Fruit fly (Drosophila melanogaster) whole organism, wandering third instar larva: ENCODE data around the gene Med.

Source experiments
- Abd-B ChIP-seq: fragments of >200 bp; optimal IDR thresholded peaks from 2 replicates; lab custom pipeline; 2017; ENCODE audit warnings: missing biosample characterization, missing genetic modification characterization
- CG32264 ChIP-seq: fragments of 200-800 bp; sonication (Bioruptor generic); optimal IDR thresholded peaks from 2 replicates; lab custom pipeline; 2016; ENCODE audit warnings: missing biosample characterization, missing genetic modification characterization
- CG9705 ChIP-seq: fragments of 200-800 bp; sonication (Bioruptor generic); optimal IDR thresholded peaks from 2 replicates; lab custom pipeline; 2018; ENCODE audit warnings: missing biosample characterization, mild to moderate bottlenecking, missing genetic modification characterization
- CrebA ChIP-seq: fragments of 200-800 bp; sonication (Bioruptor generic); optimal IDR thresholded peaks from 2 replicates; lab custom pipeline; 2016; ENCODE audit warnings: missing biosample characterization, mild to moderate bottlenecking, missing genetic modification characterization, borderline replicate concordance
- Dfd ChIP-seq: fragments of >200 bp; optimal IDR thresholded peaks from 2 replicates; lab custom pipeline; 2017; ENCODE audit warnings: missing biosample characterization, missing genetic modification characterization
- Dif ChIP-seq: fragments of 200-275, 200-300 bp; sonication (Bioruptor generic); optimal IDR thresholded peaks from 2 replicates; lab custom pipeline; 2018; ENCODE audit warnings: missing biosample characterization, missing genetic modification characterization; ENCODE audit not compliant: partially characterized antibody
- GATAd ChIP-seq: sonication (Bioruptor generic); optimal IDR thresholded peaks from 2 replicates; lab custom pipeline; 2016; ENCODE audit warnings: missing biosample characterization, missing genetic modification characterization
- HLH106 ChIP-seq: fragments of 200-800 bp; optimal IDR thresholded peaks from 3 replicates; lab custom pipeline; 2019; ENCODE audit warnings: missing biosample characterization, mild to moderate bottlenecking, missing genetic modification characterization, moderate library complexity
- Hnf4 ChIP-seq: fragments of 200-800 bp; sonication (Bioruptor generic); optimal IDR thresholded peaks from 2 replicates; lab custom pipeline; 2016; ENCODE audit warnings: missing biosample characterization, mild to moderate bottlenecking, missing genetic modification characterization
- Hr78 ChIP-seq: fragments of >200 bp; optimal IDR thresholded peaks from 2 replicates; lab custom pipeline; 2017; ENCODE audit warnings: missing biosample characterization, missing genetic modification characterization
- Hr83 ChIP-seq: fragments of 200-300 bp; sonication (Bioruptor generic); optimal IDR thresholded peaks from 2 replicates; lab custom pipeline; 2016; ENCODE audit warnings: missing biosample characterization, mild to moderate bottlenecking, missing genetic modification characterization, moderate library complexity; ENCODE audit not compliant: poor library complexity, severe bottlenecking
- Jra ChIP-seq: sonication (Bioruptor generic); optimal IDR thresholded peaks from 2 replicates; lab custom pipeline; 2016; ENCODE audit warnings: missing biosample characterization, missing genetic modification characterization
- Mio ChIP-seq: sonication (Bioruptor generic); optimal IDR thresholded peaks from 2 replicates; lab custom pipeline; 2016; ENCODE audit warnings: missing biosample characterization, missing genetic modification characterization
- Myc ChIP-seq: fragments of >200 bp; optimal IDR thresholded peaks from 2 replicates; lab custom pipeline; 2017
- N ChIP-seq: fragments of >200 bp; optimal IDR thresholded peaks from 2 replicates; lab custom pipeline; 2018; ENCODE audit warnings: missing biosample characterization, missing external identifiers, missing genetic modification characterization
- OdsH ChIP-seq: fragments of 200-800 bp; sonication (Bioruptor generic); optimal IDR thresholded peaks from 2 replicates; lab custom pipeline; 2016; ENCODE audit warnings: missing biosample characterization, mild to moderate bottlenecking, missing genetic modification characterization
- Rel ChIP-seq, 2 experiments: fragments of 200-800 bp; sonication (Bioruptor generic) in 1 of 2; optimal IDR thresholded peaks; 2 replicates in 1 of 2; 3 replicates in 1 of 2; lab custom pipeline; 2016 to 2019; ENCODE audit warnings: mild to moderate bottlenecking in 2 of 2, missing biosample characterization in 2 of 2, missing genetic modification characterization in 2 of 2, moderate library complexity in 1 of 2
- Sp1 ChIP-seq: fragments of 200-800 bp; sonication (Bioruptor generic); optimal IDR thresholded peaks from 3 replicates; lab custom pipeline; 2019; ENCODE audit warnings: missing biosample characterization, mild to moderate bottlenecking, missing genetic modification characterization, moderate library complexity
- Vsx2 ChIP-seq: fragments of 200-300, 225-300 bp; sonication (Bioruptor generic); optimal IDR thresholded peaks from 2 replicates; lab custom pipeline; 2018; ENCODE audit warnings: missing biosample characterization, missing genetic modification characterization; ENCODE audit not compliant: partially characterized antibody
- br ChIP-seq: fragments of 200-800 bp; sonication (Bioruptor generic); optimal IDR thresholded peaks from 2 replicates; lab custom pipeline; 2016; ENCODE audit warnings: missing biosample characterization, missing genetic modification characterization
- brk ChIP-seq: fragments of 200-800 bp; sonication (Bioruptor generic); optimal IDR thresholded peaks from 2 replicates; lab custom pipeline; 2016; ENCODE audit warnings: missing biosample characterization, mild to moderate bottlenecking, missing genetic modification characterization
- dl ChIP-seq, 2 experiments: fragments of 175-275, 200-275 bp in 1 of 2; fragments of 200-275 bp in 1 of 2; sonication (Bioruptor generic); optimal IDR thresholded peaks; lab custom pipeline; 2018; ENCODE audit warnings: mild to moderate bottlenecking in 2 of 2, missing biosample characterization in 2 of 2, missing genetic modification characterization in 2 of 2, moderate library complexity in 2 of 2; ENCODE audit not compliant: partially characterized antibody in 2 of 2, insufficient read depth in 1 of 2
- dmrt93B ChIP-seq: fragments of 200-800 bp; sonication (Bioruptor generic); optimal IDR thresholded peaks from 2 replicates; lab custom pipeline; 2018; ENCODE audit warnings: missing biosample characterization, mild to moderate bottlenecking, missing genetic modification characterization
- dsf ChIP-seq: sonication (Bioruptor generic); optimal IDR thresholded peaks from 2 replicates; lab custom pipeline; 2016; ENCODE audit warnings: missing biosample characterization, missing genetic modification characterization, borderline replicate concordance
- ey ChIP-seq: fragments of 200-800 bp; sonication (Bioruptor generic); optimal IDR thresholded peaks from 2 replicates; lab custom pipeline; 2016; ENCODE audit warnings: missing biosample characterization, missing genetic modification characterization
- foxo ChIP-seq, 2 experiments: fragments of 200-800 bp; sonication (Bioruptor generic); optimal IDR thresholded peaks; 2 replicates in 1 of 2; 3 replicates in 1 of 2; lab custom pipeline; 2016 to 2017; ENCODE audit warnings: missing biosample characterization in 2 of 2, missing genetic modification characterization in 2 of 2
- fru ChIP-seq: fragments of 200-800 bp; sonication (Bioruptor generic); optimal IDR thresholded peaks from 3 replicates; lab custom pipeline; 2016; ENCODE audit warnings: missing biosample characterization, mild to moderate bottlenecking, missing genetic modification characterization
- h ChIP-seq: fragments of 200-800 bp; sonication (Bioruptor generic); optimal IDR thresholded peaks from 3 replicates; lab custom pipeline; 2016; ENCODE audit warnings: missing biosample characterization, mild to moderate bottlenecking, missing genetic modification characterization
- jim ChIP-seq: fragments of 175-275, 200-325 bp; sonication (Bioruptor generic); optimal IDR thresholded peaks from 2 replicates; lab custom pipeline; 2016; ENCODE audit warnings: missing biosample characterization, mild to moderate bottlenecking, missing genetic modification characterization
- lola ChIP-seq: fragments of >200 bp; optimal IDR thresholded peaks from 2 replicates; lab custom pipeline; 2017; ENCODE audit warnings: missing biosample characterization, missing genetic modification characterization
- pan ChIP-seq: fragments of >200 bp; optimal IDR thresholded peaks from 2 replicates; lab custom pipeline; 2017
- psq ChIP-seq: fragments of 200-800 bp; sonication (Bioruptor generic); optimal IDR thresholded peaks from 3 replicates; lab custom pipeline; 2017; ENCODE audit warnings: missing biosample characterization, mild to moderate bottlenecking, missing genetic modification characterization, moderate library complexity
- rgr ChIP-seq: fragments of 200-800 bp; sonication (Bioruptor generic); optimal IDR thresholded peaks from 3 replicates; lab custom pipeline; 2016; ENCODE audit warnings: missing biosample characterization, mild to moderate bottlenecking, missing genetic modification characterization
- sage ChIP-seq: fragments of 200-800 bp; sonication (Bioruptor generic); optimal IDR thresholded peaks from 2 replicates; lab custom pipeline; 2016; ENCODE audit warnings: missing biosample characterization, mild to moderate bottlenecking, missing genetic modification characterization
- sv ChIP-seq: fragments of 200-800 bp; sonication (Bioruptor generic); optimal IDR thresholded peaks from 3 replicates; lab custom pipeline; 2016; ENCODE audit warnings: missing biosample characterization, missing genetic modification characterization
- tai ChIP-seq: sonication (Bioruptor generic); optimal IDR thresholded peaks from 2 replicates; lab custom pipeline; 2016; ENCODE audit warnings: missing biosample characterization, missing genetic modification characterization
- usp ChIP-seq: fragments of >200 bp; optimal IDR thresholded peaks from 2 replicates; lab custom pipeline; 2017; ENCODE audit warnings: missing biosample characterization, missing genetic modification characterization
- woc ChIP-seq: sonication (Bioruptor generic); optimal IDR thresholded peaks from 2 replicates; lab custom pipeline; 2016; ENCODE audit warnings: missing biosample characterization, mild to moderate bottlenecking, missing genetic modification characterization

The Med gene

DNA sequence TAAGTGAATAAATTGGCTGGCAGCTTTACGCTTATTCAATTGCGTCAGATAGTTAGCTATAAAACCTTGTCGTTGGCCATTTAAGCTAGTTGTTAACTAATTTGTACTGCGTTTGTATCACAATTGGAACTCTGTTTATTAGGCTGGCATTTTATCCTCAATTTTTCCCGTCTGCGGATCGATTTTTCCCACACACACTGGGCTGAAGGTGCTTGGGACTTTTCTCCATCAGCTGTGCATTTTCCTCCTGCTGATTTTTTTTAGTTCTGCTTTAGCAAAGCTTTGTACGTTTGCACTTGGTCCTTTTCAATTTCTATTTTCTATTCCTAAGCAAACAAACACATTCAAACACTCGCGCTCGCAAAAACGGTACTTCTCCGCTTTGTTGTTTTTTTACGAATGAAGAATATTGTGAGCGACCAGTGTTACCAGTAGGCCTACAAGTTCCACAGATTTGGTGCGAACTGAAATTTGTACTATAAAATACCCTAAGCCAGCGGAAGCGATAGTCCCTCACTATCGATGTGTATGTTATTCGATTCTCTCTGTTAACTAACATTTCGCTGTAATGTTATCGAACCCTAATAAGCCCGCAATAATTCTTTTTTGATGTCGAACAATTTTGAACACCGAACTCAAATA is 1.3 kb upstream of the Med start:
- no peak for TF ChIP-seq N (GFP tag; lab: Kevin White, UChicago)
- peak; percentile 64 for TF ChIP-seq Hr83 (GFP tag; lab: Kevin White, UChicago)
- peak; percentile 39 for TF ChIP-seq CG32264 (GFP tag; lab: Kevin White, UChicago)
- peak; percentile 43 for TF ChIP-seq sage (GFP tag; lab: Kevin White, UChicago)
- TF ChIP-seq h: peak; percentile 57
- no peak for TF ChIP-seq GATAd
- TF ChIP-seq dl (GFP tag; optimal IDR thresholded peaks at IDR 0.05; lab: Kevin White, UChicago; ENCODE audit: insufficient read depth in 1 of 2, partially characterized antibody in 2 of 2): no peak
- TF ChIP-seq Dif: peak; percentile 56
- no peak for TF ChIP-seq usp (GFP tag; lab: Kevin White, UChicago)
- no peak for TF ChIP-seq tai
- peak; percentile 55 for TF ChIP-seq rgr
- no peak for TF ChIP-seq Myc (lab: Kevin White, UChicago)
- TF ChIP-seq psq (GFP tag; lab: Kevin White, UChicago): peak; percentile 0
- peak; percentile 64 for TF ChIP-seq brk
- no peak for TF ChIP-seq Jra (GFP tag; lab: Kevin White, UChicago)
- peak; percentile 32 for TF ChIP-seq HLH106
- TF ChIP-seq Vsx2: no peak
- TF ChIP-seq br (GFP tag; lab: Kevin White, UChicago): peak; percentile 16
- peak; percentile 70 for TF ChIP-seq Hnf4 (GFP tag; lab: Kevin White, UChicago)
- TF ChIP-seq foxo (GFP tag; optimal IDR thresholded peaks at IDR 0.05; lab: Kevin White, UChicago): peak in 1 of 2 experiments; percentile 38
- no peak for TF ChIP-seq Rel (GFP tag; optimal IDR thresholded peaks at IDR 0.05; lab: Kevin White, UChicago)
- TF ChIP-seq Rel (tag; optimal IDR thresholded peaks at IDR 0.05; lab: Kevin White, UChicago): peak; percentile 90
- no peak for TF ChIP-seq ey (GFP tag; lab: Kevin White, UChicago)
- TF ChIP-seq Hr78 (GFP tag; lab: Kevin White, UChicago): no peak
- TF ChIP-seq Sp1 (GFP tag; lab: Kevin White, UChicago): peak; percentile 47
- TF ChIP-seq woc: no peak
- TF ChIP-seq sv (GFP tag; lab: Kevin White, UChicago): no peak
- no peak for TF ChIP-seq Abd-B
- no peak for TF ChIP-seq CrebA (GFP tag; lab: Kevin White, UChicago)
- TF ChIP-seq dmrt93B (GFP tag; lab: Kevin White, UChicago): no peak
- TF ChIP-seq dsf: no peak
- TF ChIP-seq Dfd (GFP tag; lab: Kevin White, UChicago): no peak
- no peak for TF ChIP-seq pan (lab: Kevin White, UChicago)
- no peak for TF ChIP-seq OdsH
- TF ChIP-seq fru (GFP tag; lab: Kevin White, UChicago): peak; percentile 32
- TF ChIP-seq CG9705 (GFP tag; lab: Kevin White, UChicago): no peak
- no peak for TF ChIP-seq Mio (GFP tag; lab: Kevin White, UChicago)
- TF ChIP-seq lola: no peak
- peak; percentile 23 for TF ChIP-seq jim (GFP tag; lab: Kevin White, UChicago)

- TF ChIP-seq dsf: no peak
- no peak for TF ChIP-seq OdsH
- no peak for TF ChIP-seq br (GFP tag; lab: Kevin White, UChicago)
- no peak for TF ChIP-seq dl (GFP tag; optimal IDR thresholded peaks at IDR 0.05; lab: Kevin White, UChicago; ENCODE audit: insufficient read depth in 1 of 2, partially characterized antibody in 2 of 2)
Observed at dm6 chr3R:31612564-31612963, 1.7 kb downstream of the Med start, which contains the start of gene CycG. CycG (minus strand) TSS chr3R:31612664.

- peak; percentile 99 for TF ChIP-seq ey (GFP tag; lab: Kevin White, UChicago)
- peak; percentile 99 for TF ChIP-seq OdsH
- TF ChIP-seq rgr: peak; percentile 99
- TF ChIP-seq usp (GFP tag; lab: Kevin White, UChicago): no peak
- no peak for TF ChIP-seq Myc (lab: Kevin White, UChicago)
- TF ChIP-seq Dif: no peak
- TF ChIP-seq h: peak; percentile 99
- TF ChIP-seq GATAd: peak; percentile 97
- TF ChIP-seq lola: no peak
- peak; percentile 68 for TF ChIP-seq Rel (GFP tag; optimal IDR thresholded peaks at IDR 0.05; lab: Kevin White, UChicago)
- peak; percentile 85 for TF ChIP-seq Rel (tag; optimal IDR thresholded peaks at IDR 0.05; lab: Kevin White, UChicago)
- no peak for TF ChIP-seq Hr78 (GFP tag; lab: Kevin White, UChicago)
- TF ChIP-seq br (GFP tag; lab: Kevin White, UChicago): peak; percentile 98
- no peak for TF ChIP-seq dl (GFP tag; optimal IDR thresholded peaks at IDR 0.05; lab: Kevin White, UChicago; ENCODE audit: insufficient read depth in 1 of 2, partially characterized antibody in 2 of 2)
- no peak for TF ChIP-seq N (GFP tag; lab: Kevin White, UChicago)
- peak; percentile 97 for TF ChIP-seq Sp1 (GFP tag; lab: Kevin White, UChicago)
- TF ChIP-seq CrebA (GFP tag; lab: Kevin White, UChicago): no peak
- TF ChIP-seq Hr83 (GFP tag; lab: Kevin White, UChicago): peak; percentile 99
- no peak for TF ChIP-seq pan (lab: Kevin White, UChicago)
- peak; percentile 98 for TF ChIP-seq sv (GFP tag; lab: Kevin White, UChicago)
- TF ChIP-seq Jra (GFP tag; lab: Kevin White, UChicago): peak; percentile 98
- TF ChIP-seq woc: peak; percentile 96
- peak; percentile 99 for TF ChIP-seq Hnf4 (GFP tag; lab: Kevin White, UChicago)
- TF ChIP-seq Mio (GFP tag; lab: Kevin White, UChicago): peak; percentile 94
- TF ChIP-seq dmrt93B (GFP tag; lab: Kevin White, UChicago): peak; percentile 97
- peak; percentile 97 for TF ChIP-seq dsf
- peak; percentile 91 for TF ChIP-seq CG9705 (GFP tag; lab: Kevin White, UChicago)
- TF ChIP-seq Abd-B: no peak
- peak; percentile 98 for TF ChIP-seq HLH106
- no peak for TF ChIP-seq Dfd (GFP tag; lab: Kevin White, UChicago)
- no peak for TF ChIP-seq tai
- peak; percentile 99 for TF ChIP-seq fru (GFP tag; lab: Kevin White, UChicago)
- no peak for TF ChIP-seq jim (GFP tag; lab: Kevin White, UChicago)
- TF ChIP-seq sage (GFP tag; lab: Kevin White, UChicago): peak; percentile 97
- TF ChIP-seq brk: no peak
- peak; percentile 95 to 99 for TF ChIP-seq foxo (GFP tag; optimal IDR thresholded peaks at IDR 0.05; lab: Kevin White, UChicago)
- TF ChIP-seq Vsx2: no peak
Observed at dm6 chr3R:31616001-31616400, 5.2 kb downstream of the Med start, which contains the start of the genes Mnat9 and CG1792. Mnat9 (minus strand) TSS chr3R:31616160. CG1792 (plus strand) TSS chr3R:31616303.
